Worm (Caenorhabditis elegans) whole organism, L3 larva: ENCODE measurements around the gene knl-1.

ENCODE experiments used
- ama-1 ChIP-seq: fragments of 150-350 bp; optimal IDR thresholded peaks from 2 replicates; lab custom pipeline; 2018
- jun-1 ChIP-seq: fragments of 150-350 bp; optimal IDR thresholded peaks from 2 replicates; lab custom pipeline; 2014; ENCODE audit warnings: missing biosample characterization, missing genetic modification reagents, missing genetic modification characterization
- nhr-237 ChIP-seq: fragments of 150-350 bp; optimal IDR thresholded peaks from 2 replicates; lab custom pipeline; 2014; ENCODE audit warnings: missing biosample characterization, missing genetic modification characterization
- nhr-25 ChIP-seq: sonication (generic microtip); optimal IDR thresholded peaks from 2 replicates; lab custom pipeline; 2017; ENCODE audit warnings: missing biosample characterization, missing genetic modification characterization
- nhr-77 ChIP-seq: fragments of 150-350 bp; optimal IDR thresholded peaks from 2 replicates; lab custom pipeline; 2014; ENCODE audit warnings: missing biosample characterization, missing genetic modification characterization
- pha-4 ChIP-seq: fragments of 150-350 bp; optimal IDR thresholded peaks from 2 replicates; lab custom pipeline; 2014; ENCODE audit warnings: missing biosample characterization, missing genetic modification reagents, missing genetic modification characterization
- snpc-4 ChIP-seq: fragments of 150-350 bp; optimal IDR thresholded peaks from 2 replicates; lab custom pipeline; 2014; ENCODE audit warnings: missing biosample characterization, missing genetic modification characterization
- unc-39 ChIP-seq: sonication (generic microtip); optimal IDR thresholded peaks from 4 replicates; lab custom pipeline; 2017; ENCODE audit warnings: missing biosample characterization, missing genetic modification characterization
- ztf-11 ChIP-seq: fragments of 150-350 bp; optimal IDR thresholded peaks from 2 replicates; lab custom pipeline; 2014; ENCODE audit warnings: missing biosample characterization, missing genetic modification characterization

ce11 chrIII:8242809-8243208 lies 7.6 kb upstream of the knl-1 start, which contains the start of gene C02F5.12:
- TF ChIP-seq pha-4 (tag; lab: Kevin White, UChicago), result peak; percentile 72
- TF ChIP-seq unc-39 (tag; lab: Kevin White, UChicago), result no peak
- no peak for TF ChIP-seq ztf-11 (tag; lab: Kevin White, UChicago)
- no peak for TF ChIP-seq nhr-237 (tag; lab: Kevin White, UChicago)
- TF ChIP-seq jun-1 (tag; lab: Kevin White, UChicago), result no peak
- TF ChIP-seq snpc-4, result no peak
- no peak for TF ChIP-seq nhr-77 (tag; lab: Kevin White, UChicago)
- peak; percentile 26 for TF ChIP-seq nhr-25 (tag; lab: Kevin White, UChicago)
- peak; percentile 80 for TF ChIP-seq ama-1 (lab: Kevin White, UChicago)
